Fruit fly (Drosophila melanogaster): ENCODE data around the gene CG16721.

Gene CG16721

dm6 chrX:5918499-5919126 is 38.9 kb downstream of the CG16721 start (continued):
- TF ChIP-seq Tbp (GFP tag; optimal IDR thresholded peaks at IDR 0.05) (no peak), gsb-n (tag; optimal IDR thresholded peaks at IDR 0.05) (peak; percentile 97), sc (optimal IDR thresholded peaks at IDR 0.05) (no peak), sc (GFP tag; optimal IDR thresholded peaks at IDR 0.05) (peak; percentile 94), Oaz (GFP tag; IDR thresholded peaks at IDR 0.05) (peak; percentile 98), nau (GFP tag; optimal IDR thresholded peaks at IDR 0.05) (peak; percentile 99), Chrac-16 (GFP tag; optimal IDR thresholded peaks at IDR 0.05) (peak; percentile 99), Sry-β (GFP tag; optimal IDR thresholded peaks at IDR 0.05) (peak; percentile 49), Spps (tag; optimal IDR thresholded peaks at IDR 0.05) (peak; percentile 94), vnd (GFP tag; IDR thresholded peaks at IDR 0.05; ENCODE audit: partially characterized antibody) (peak; percentile 83), CG10274 (GFP tag; optimal IDR thresholded peaks at IDR 0.05) (peak; percentile 95), odd (GFP tag; optimal IDR thresholded peaks at IDR 0.05) (peak; percentile 97), Ets97D (GFP tag; optimal IDR thresholded peaks at IDR 0.05) (peak; percentile 92), CG11456 (GFP tag; IDR thresholded peaks at IDR 0.05) (peak; percentile 100), C15 (GFP tag; IDR thresholded peaks at IDR 0.05) (peak; percentile 99), CrebB (tag; optimal IDR thresholded peaks at IDR 0.05) (peak; percentile 99), Abd-B (GFP tag; optimal IDR thresholded peaks at IDR 0.05) (peak; percentile 98), ham (GFP tag; IDR thresholded peaks at IDR 0.05) (peak; percentile 98), Fer1 (GFP tag; optimal IDR thresholded peaks at IDR 0.05) (peak; percentile 99), Trl (optimal IDR thresholded peaks at IDR 0.05) (peak; percentile 89 to 97), Trl (GFP tag; optimal IDR thresholded peaks at IDR 0.05) (peak; percentile 99), exex (tag; optimal IDR thresholded peaks at IDR 0.05) (peak; percentile 93), CG3726 (GFP tag; IDR thresholded peaks at IDR 0.05) (peak; percentile 100), wdn (GFP tag; IDR thresholded peaks at IDR 0.05) (peak; percentile 99), CG5245 (GFP tag; optimal IDR thresholded peaks at IDR 0.05) (peak; percentile 99), Gsc (GFP tag; IDR thresholded peaks at IDR 0.05) (peak; percentile 99), lilli (GFP tag; optimal IDR thresholded peaks at IDR 0.05) (peak; percentile 99), YL-1 (GFP tag; optimal IDR thresholded peaks at IDR 0.05) (peak; percentile 95), CG3163 (GFP tag; optimal IDR thresholded peaks at IDR 0.05) (peak; percentile 92), CTCF (GFP tag; optimal IDR thresholded peaks at IDR 0.05) (peak; percentile 71), chinmo (GFP tag; IDR thresholded peaks at IDR 0.05; ENCODE audit: partially characterized antibody) (peak; percentile 89; the same call in 2 of the 4 replicates), Mad (GFP tag; optimal IDR thresholded peaks at IDR 0.05) (peak; percentile 98), maf-S (GFP tag; optimal IDR thresholded peaks at IDR 0.05) (peak; percentile 99), CG11093 (GFP tag; IDR thresholded peaks at IDR 0.05) (peak; percentile 99), hb (GFP tag; IDR thresholded peaks at IDR 0.05; ENCODE audit: partially characterized antibody) (peak; percentile 72; the same call in 2 of the 3 replicates), dm (GFP tag; optimal IDR thresholded peaks at IDR 0.05) (peak; percentile 97), Med (GFP tag) (peak; percentile 100), CG4707 (GFP tag; optimal IDR thresholded peaks at IDR 0.05) (peak; percentile 86), CG7745 (tag; optimal IDR thresholded peaks at IDR 0.05) (peak; percentile 67), CG32772 (GFP tag; IDR thresholded peaks at IDR 0.05) (peak; percentile 100), fd3F (GFP tag; optimal IDR thresholded peaks at IDR 0.05) (peak; percentile 98), kah (GFP tag; optimal IDR thresholded peaks at IDR 0.05) (peak; percentile 94), gt (GFP tag; IDR thresholded peaks at IDR 0.05) (peak; percentile 98), scrt (GFP tag; optimal IDR thresholded peaks at IDR 0.05) (peak; percentile 97), stwl (tag; optimal IDR thresholded peaks at IDR 0.05) (peak; percentile 50), CG15514 (GFP tag; optimal IDR thresholded peaks at IDR 0.05) (peak; percentile 95), CG12391 (tag; optimal IDR thresholded peaks at IDR 0.05) (peak; percentile 98), CG1529 (GFP tag; optimal IDR thresholded peaks at IDR 0.05) (peak; percentile 98), CG9876 (GFP tag; optimal IDR thresholded peaks at IDR 0.05) (peak; percentile 97), sens (GFP tag) (peak; percentile 100), CG12744 (GFP tag; optimal IDR thresholded peaks at IDR 0.05) (peak; percentile 98)
